Fruit fly (Drosophila melanogaster) S2 (cell line): ENCODE data around the gene Trmt6.

ENCODE experiments used
- CG8478 ChIP-seq: fragments of >200 bp; optimal IDR thresholded peaks from 2 replicates; lab custom pipeline; 2018
- CTCF ChIP-seq, 2 experiments: fragments of >200 bp; optimal IDR thresholded peaks; 2 replicates each; lab custom pipeline; 2018

- TF ChIP-seq CG8478 (no peak), CTCF (optimal IDR thresholded peaks at IDR 0.05; lab: Kevin White, UChicago) (no peak)
These were observed 11.3 kb downstream of the Trmt6 start for dm6 chr2L:6550809-6551208.
